Worm (Caenorhabditis elegans) whole organism, late embryonic: ENCODE data around the gene srh-79.
"Not testable (repeated sequence)": the region's sequence is repeated elsewhere in the genome, so short reads cannot be mapped to it uniquely, and the experiment has no call there.

Experiments
- C38D4.7 ChIP-seq: fragments of 200-800 bp; sonication (Bioruptor generic); optimal IDR thresholded peaks from 2 replicates; lab custom pipeline; 2018; ENCODE audit warnings: mild to moderate bottlenecking, missing genetic modification characterization, moderate library complexity, missing compliant biosample characterization
- K09A11.1 ChIP-seq: sonication (generic microtip); optimal IDR thresholded peaks from 2 replicates; lab custom pipeline; 2017; ENCODE audit warnings: antibody characterized with exemption, mild to moderate bottlenecking, missing genetic modification characterization, missing compliant biosample characterization; ENCODE audit not compliant: insufficient read depth
- Y22D7AL.16 ChIP-seq: sonication (generic microtip); optimal IDR thresholded peaks from 2 replicates; lab custom pipeline; 2016; ENCODE audit warnings: missing genetic modification characterization, missing compliant biosample characterization
- ceh-22 ChIP-seq: sonication (generic microtip); optimal IDR thresholded peaks from 2 replicates; lab custom pipeline; 2017; ENCODE audit warnings: missing biosample characterization, missing genetic modification characterization
- ceh-31 ChIP-seq: sonication (generic microtip); optimal IDR thresholded peaks from 2 replicates; lab custom pipeline; 2016; ENCODE audit warnings: missing genetic modification characterization, missing compliant biosample characterization
- ceh-34 ChIP-seq: sonication (generic microtip); optimal IDR thresholded peaks from 2 replicates; lab custom pipeline; 2016; ENCODE audit warnings: mild to moderate bottlenecking, missing genetic modification characterization, missing compliant biosample characterization
- ceh-45 ChIP-seq: fragments of 200-800 bp; sonication (Bioruptor generic); IDR thresholded peaks from 2 replicates; pipeline ENCODE4 v1.3.6; 2022; ENCODE audit warnings: missing genetic modification reagents, missing genetic modification characterization, missing compliant biosample characterization
- ceh-6 ChIP-seq: fragments of 200-800 bp; sonication (Bioruptor generic); optimal IDR thresholded peaks from 2 replicates; lab custom pipeline; 2018; ENCODE audit warnings: mild to moderate bottlenecking, missing genetic modification characterization, missing compliant biosample characterization
- ceh-9 ChIP-seq: sonication (generic microtip); optimal IDR thresholded peaks from 2 replicates; lab custom pipeline; 2016; ENCODE audit warnings: mild to moderate bottlenecking, missing genetic modification characterization, inconsistent platforms, missing compliant biosample characterization
- che-1 ChIP-seq: sonication (generic microtip); optimal IDR thresholded peaks from 2 replicates; lab custom pipeline; 2016; ENCODE audit warnings: mild to moderate bottlenecking, missing genetic modification characterization, missing compliant biosample characterization
- dve-1 ChIP-seq: sonication (generic microtip); optimal IDR thresholded peaks from 2 replicates; lab custom pipeline; 2017; ENCODE audit warnings: antibody characterized with exemption, mild to moderate bottlenecking, missing genetic modification characterization, missing compliant biosample characterization
- elt-2 ChIP-seq: sonication (generic microtip); optimal IDR thresholded peaks from 2 replicates; lab custom pipeline; 2016; ENCODE audit warnings: missing genetic modification reagents, missing genetic modification characterization, missing compliant biosample characterization
- eyg-1 ChIP-seq: sonication (generic microtip); optimal IDR thresholded peaks from 2 replicates; lab custom pipeline; 2016; ENCODE audit warnings: missing genotype, missing genetic modification characterization, missing compliant biosample characterization
- fax-1 ChIP-seq: sonication (generic microtip); optimal IDR thresholded peaks from 2 replicates; lab custom pipeline; 2016; ENCODE audit warnings: missing genotype, missing genetic modification characterization, missing compliant biosample characterization
- fkh-6 ChIP-seq: sonication (generic microtip); optimal IDR thresholded peaks from 2 replicates; lab custom pipeline; 2016; ENCODE audit warnings: missing genetic modification characterization, missing compliant biosample characterization
- hlh-15 ChIP-seq: sonication (generic microtip); optimal IDR thresholded peaks from 2 replicates; lab custom pipeline; 2016; ENCODE audit warnings: missing genetic modification characterization, missing compliant biosample characterization
- hlh-30 ChIP-seq: sonication (generic microtip); optimal IDR thresholded peaks from 2 replicates; lab custom pipeline; 2017; ENCODE audit warnings: antibody characterized with exemption, missing genetic modification characterization, missing compliant biosample characterization; ENCODE audit not compliant: insufficient read depth
- hlh-6 ChIP-seq: sonication (generic microtip); optimal IDR thresholded peaks from 2 replicates; lab custom pipeline; 2016; ENCODE audit warnings: missing genotype, missing genetic modification characterization, missing compliant biosample characterization
- hlh-8 ChIP-seq: sonication (generic microtip); optimal IDR thresholded peaks from 2 replicates; lab custom pipeline; 2016; ENCODE audit warnings: missing genotype, missing genetic modification characterization, missing compliant biosample characterization
- lin-11 ChIP-seq: fragments of 200-800 bp; sonication (Bioruptor generic); optimal IDR thresholded peaks from 2 replicates; lab custom pipeline; 2018; ENCODE audit warnings: mild to moderate bottlenecking, missing genetic modification characterization, missing compliant biosample characterization
- mec-3 ChIP-seq: sonication (generic microtip); optimal IDR thresholded peaks from 2 replicates; lab custom pipeline; 2016; ENCODE audit warnings: borderline replicate concordance, missing genetic modification characterization, missing compliant biosample characterization
- nfya-1 ChIP-seq: sonication (generic microtip); optimal IDR thresholded peaks from 2 replicates; lab custom pipeline; 2017; ENCODE audit warnings: missing genetic modification characterization, mild to moderate bottlenecking, missing compliant biosample characterization, antibody characterized with exemption, moderate library complexity
- nhr-232 ChIP-seq: sonication (generic microtip); optimal IDR thresholded peaks from 2 replicates; lab custom pipeline; 2016; ENCODE audit warnings: missing genetic modification characterization, missing compliant biosample characterization
- npax-4 ChIP-seq: sonication (generic microtip); optimal IDR thresholded peaks from 2 replicates; lab custom pipeline; 2016; ENCODE audit warnings: missing genetic modification characterization, missing compliant biosample characterization
- odd-2 ChIP-seq: sonication (generic microtip); optimal IDR thresholded peaks from 2 replicates; lab custom pipeline; 2017; ENCODE audit warnings: antibody characterized with exemption, mild to moderate bottlenecking, missing genetic modification characterization, missing compliant biosample characterization
- pat-9 ChIP-seq: fragments of 200-800 bp; sonication (Bioruptor generic); optimal IDR thresholded peaks from 2 replicates; lab custom pipeline; 2018; ENCODE audit warnings: mild to moderate bottlenecking, missing genetic modification characterization, moderate library complexity, missing compliant biosample characterization
- pax-1 ChIP-seq: fragments of 150-350 bp; optimal IDR thresholded peaks from 2 replicates; lab custom pipeline; 2014; ENCODE audit warnings: missing biosample characterization, missing genetic modification characterization
- pha-4 ChIP-seq: fragments of 150-350 bp; optimal IDR thresholded peaks from 2 replicates; lab custom pipeline; 2018; ENCODE audit warnings: missing biosample characterization, missing genetic modification reagents, missing genetic modification characterization
- rnt-1 ChIP-seq: sonication (generic microtip); optimal IDR thresholded peaks from 2 replicates; lab custom pipeline; 2016; ENCODE audit warnings: missing genetic modification characterization, missing compliant biosample characterization
- sdc-2 ChIP-seq: sonication (generic microtip); optimal IDR thresholded peaks from 2 replicates; lab custom pipeline; 2016; ENCODE audit warnings: missing genotype, missing genetic modification characterization, missing compliant biosample characterization
- syd-9 ChIP-seq: sonication (generic microtip); optimal IDR thresholded peaks from 2 replicates; lab custom pipeline; 2016; ENCODE audit warnings: mild to moderate bottlenecking, missing genetic modification characterization, moderate library complexity, missing compliant biosample characterization
- tbx-7 ChIP-seq: sonication (generic microtip); optimal IDR thresholded peaks from 2 replicates; lab custom pipeline; 2016; ENCODE audit warnings: missing genotype, missing genetic modification characterization, missing compliant biosample characterization
- ttx-3 ChIP-seq: sonication (generic microtip); optimal IDR thresholded peaks from 2 replicates; lab custom pipeline; 2016; ENCODE audit warnings: missing genetic modification reagents, missing genetic modification characterization, missing compliant biosample characterization
- unc-3 ChIP-seq, 2 experiments: fragments of 200-800 bp in 1 of 2; sonication (Bioruptor generic) in 1 of 2; sonication (generic microtip) in 1 of 2; conservative IDR thresholded peaks in 1 of 2; optimal IDR thresholded peaks in 1 of 2; 2 replicates each; pipeline versions ENCODE4 v1.3.6 to Lab custom; 2016 to 2022; ENCODE audit warnings: missing compliant biosample characterization in 2 of 2, missing genetic modification characterization in 2 of 2, missing genetic modification reagents in 1 of 2
- unc-42 ChIP-seq: sonication (generic microtip); optimal IDR thresholded peaks from 2 replicates; lab custom pipeline; 2016; ENCODE audit warnings: missing genotype, missing genetic modification characterization, missing compliant biosample characterization
- zip-5 ChIP-seq: sonication (generic microtip); optimal IDR thresholded peaks from 2 replicates; lab custom pipeline; 2016; ENCODE audit warnings: missing genetic modification characterization, missing compliant biosample characterization
- ztf-16 ChIP-seq: sonication (generic microtip); optimal IDR thresholded peaks from 2 replicates; lab custom pipeline; 2017; ENCODE audit warnings: missing genetic modification characterization, missing compliant biosample characterization

The srh-79 gene

ce11 chrV:7508566-7509044, 11.1 kb downstream of the srh-79 start, which contains the start of the genes str-31 and nhr-172:
Gene str-31, minus strand, starts transcription at chrV:7508666.
Gene nhr-172, plus strand, starts transcription at chrV:7508994.
- TF ChIP-seq elt-2 (tag; lab: Kevin White, UChicago) (peak; percentile 63), unc-42 (tag; lab: Kevin White, UChicago) (no peak), fax-1 (no peak)

ce11 chrV:7511465-7511864, 13.9 kb downstream of the srh-79 start, which contains the start of gene nhr-171:
Gene nhr-171, plus strand, starts transcription at chrV:7511765.
- not testable (repeated sequence) for TF ChIP-seq C38D4.7 (GFP tag; lab: Kevin White, UChicago); ceh-34; unc-42 (tag; lab: Kevin White, UChicago)

ce11 chrV:7514939-7515338, 17.4 kb downstream of the srh-79 start, which contains the start of gene srb-18:
Gene srb-18, plus strand, starts transcription at chrV:7515239.
- TF ChIP-seq mec-3 (tag; lab: Kevin White, UChicago) (no peak), dve-1 (tag; lab: Kevin White, UChicago) (no peak), pha-4 (tag; lab: Kevin White, UChicago) (no peak), fax-1 (no peak), fkh-6 (tag; lab: Kevin White, UChicago) (no peak), odd-2 (no peak), hlh-30 (tag; lab: Kevin White, UChicago) (no peak), ceh-22 (tag; lab: Kevin White, UChicago) (no peak), zip-5 (tag; lab: Kevin White, UChicago) (no peak), Y22D7AL.16 (tag; lab: Kevin White, UChicago) (no peak), ztf-16 (tag; lab: Kevin White, UChicago) (no peak), rnt-1 (tag; lab: Kevin White, UChicago) (no peak)

- TF ChIP-seq nfya-1 (tag; lab: Kevin White, UChicago), result no peak
- no peak for TF ChIP-seq pat-9 (tag; lab: Kevin White, UChicago)
- TF ChIP-seq ceh-31 (tag; lab: Kevin White, UChicago), result no peak
- TF ChIP-seq ceh-22 (tag; lab: Kevin White, UChicago), result no peak
- TF ChIP-seq ceh-9 (tag; lab: Kevin White, UChicago), result no peak
- no peak for TF ChIP-seq ttx-3 (tag; lab: Kevin White, UChicago)
Measured at ce11 chrV:7520077-7520476, 22.5 kb downstream of the srh-79 start, which contains the start of gene srb-19. Gene srb-19, minus strand, starts transcription at chrV:7520177.

- TF ChIP-seq syd-9 (tag; lab: Kevin White, UChicago), result no peak
- no peak for TF ChIP-seq unc-3 (GFP tag; conservative IDR thresholded peaks at IDR 0.05; lab: Robert Waterston, UW)
- TF ChIP-seq unc-3 (tag; optimal IDR thresholded peaks at IDR 0.05; lab: Kevin White, UChicago), result no peak
- TF ChIP-seq ceh-45 (GFP tag; lab: Robert Waterston, UW), result no peak
- TF ChIP-seq fax-1, result no peak
- TF ChIP-seq ttx-3 (tag; lab: Kevin White, UChicago), result no peak
- no peak for TF ChIP-seq hlh-6 (tag; lab: Kevin White, UChicago)
- TF ChIP-seq eyg-1 (tag; lab: Kevin White, UChicago), result no peak
- TF ChIP-seq ceh-6 (GFP tag; lab: Kevin White, UChicago), result no peak
- TF ChIP-seq che-1 (tag; lab: Kevin White, UChicago), result no peak
- TF ChIP-seq K09A11.1 (tag; lab: Kevin White, UChicago), result no peak
- TF ChIP-seq hlh-8 (tag; lab: Kevin White, UChicago), result no peak
- TF ChIP-seq sdc-2 (tag; lab: Kevin White, UChicago), result no peak
- TF ChIP-seq hlh-15, result no peak
- TF ChIP-seq npax-4, result no peak
- TF ChIP-seq tbx-7 (tag; lab: Kevin White, UChicago), result no peak
- TF ChIP-seq pax-1, result no peak
- no peak for TF ChIP-seq nfya-1 (tag; lab: Kevin White, UChicago)
- no peak for TF ChIP-seq lin-11 (tag; lab: Kevin White, UChicago)
- no peak for TF ChIP-seq nhr-232
Measured at ce11 chrV:7521304-7521703, 23.8 kb downstream of the srh-79 start.
